Fruit fly (Drosophila melanogaster) whole organism, embryonic: Measurements from ENCODE around the gene CG9205.

Experiments used
- Ada2b ChIP-seq: fragments of 200-800 bp; sonication (Bioruptor generic); IDR thresholded peaks from 2 replicates; pipeline ENCODE4 v1.3.6; 2022; ENCODE audit warnings: missing biosample characterization, missing genetic modification characterization
- BEAF-32 ChIP-seq: fragments of 200-800 bp; sonication (Bioruptor generic); optimal IDR thresholded peaks from 3 replicates; lab custom pipeline; 2017; ENCODE audit warnings: missing biosample characterization, missing genetic modification characterization, mild to moderate bottlenecking, moderate library complexity, missing genetic modification reagents
- CG10462 ChIP-seq: fragments of 200-800 bp; sonication (Bioruptor generic); optimal IDR thresholded peaks from 2 replicates; lab custom pipeline; 2016; ENCODE audit warnings: missing biosample characterization, missing genetic modification characterization
- CG12071 ChIP-seq: fragments of 200-800 bp; sonication (Bioruptor generic); optimal IDR thresholded peaks from 3 replicates; lab custom pipeline; 2018; ENCODE audit warnings: missing biosample characterization, mild to moderate bottlenecking, missing genetic modification characterization
- CG14860 ChIP-seq: fragments of 200-800 bp; sonication (Bioruptor generic); IDR thresholded peaks from 3 replicates; pipeline ENCODE4 v1.3.6; 2022; ENCODE audit warnings: missing biosample characterization, missing genetic modification characterization; ENCODE audit not compliant: partially characterized antibody
- CG17802 ChIP-seq: fragments of 200-800 bp; sonication (Bioruptor generic); optimal IDR thresholded peaks from 2 replicates; lab custom pipeline; 2018; ENCODE audit warnings: missing biosample characterization, mild to moderate bottlenecking, missing genetic modification characterization, moderate library complexity
- CG18619 ChIP-seq: fragments of 200-800 bp; sonication (Bioruptor generic); optimal IDR thresholded peaks from 3 replicates; lab custom pipeline; 2017; ENCODE audit warnings: missing biosample characterization, mild to moderate bottlenecking, missing genetic modification characterization
- CG2678 ChIP-seq: fragments of 200-800 bp; sonication (Bioruptor generic); optimal IDR thresholded peaks from 3 replicates; lab custom pipeline; 2019; ENCODE audit warnings: missing biosample characterization, mild to moderate bottlenecking, missing genetic modification characterization, moderate library complexity
- CG2889 ChIP-seq: fragments of 200-800 bp; sonication (Bioruptor generic); IDR thresholded peaks from 3 replicates; pipeline ENCODE4 v1.3.6; 2022; ENCODE audit warnings: missing biosample characterization, missing genetic modification characterization
- CG34376 ChIP-seq: fragments of 200-800 bp; sonication (Bioruptor generic); optimal IDR thresholded peaks from 2 replicates; lab custom pipeline; 2018; ENCODE audit warnings: missing biosample characterization, mild to moderate bottlenecking, missing genetic modification characterization
- CG3726 ChIP-seq: fragments of 200-800 bp; sonication (Bioruptor generic); IDR thresholded peaks from 3 replicates; pipeline ENCODE4, ENCODE4 v1.3.6; 2022; ENCODE audit warnings: missing biosample characterization, missing genetic modification characterization
- CG3847 ChIP-seq: fragments of 200-800 bp; sonication (Bioruptor generic); IDR thresholded peaks from 2 replicates; pipeline ENCODE4 v1.3.6; 2022; ENCODE audit warnings: missing biosample characterization, missing genetic modification characterization
- CG5180 ChIP-seq: fragments of 200-800 bp; sonication (Bioruptor generic); optimal IDR thresholded peaks from 3 replicates; lab custom pipeline; 2017; ENCODE audit warnings: missing biosample characterization, missing genetic modification characterization, mild to moderate bottlenecking, moderate library complexity, missing genetic modification reagents
- CG5953 ChIP-seq: fragments of 200-800 bp; sonication (Bioruptor generic); IDR thresholded peaks from 2 replicates; pipeline ENCODE4 v1.3.6; 2022; ENCODE audit warnings: missing biosample characterization, missing genetic modification characterization
- CG6254 ChIP-seq: fragments of 200-800 bp; sonication (Bioruptor generic); optimal IDR thresholded peaks from 3 replicates; lab custom pipeline; 2017; ENCODE audit warnings: mild to moderate bottlenecking, missing biosample characterization, missing genetic modification reagents, missing genetic modification characterization
- CG6272 ChIP-seq: fragments of 200-800 bp; sonication (Bioruptor generic); IDR thresholded peaks from 2 replicates; pipeline ENCODE4 v1.3.6; 2022; ENCODE audit warnings: missing biosample characterization, missing genetic modification characterization
- CG7372 ChIP-seq: fragments of 200-800 bp; sonication (Bioruptor generic); IDR thresholded peaks from 2 replicates; pipeline ENCODE4 v1.3.6; 2022; ENCODE audit warnings: missing biosample characterization, missing genetic modification characterization
- CG7556 ChIP-seq: fragments of 200-800 bp; sonication (Bioruptor generic); optimal IDR thresholded peaks from 2 replicates; lab custom pipeline; 2017; ENCODE audit warnings: missing biosample characterization, mild to moderate bottlenecking, missing genetic modification characterization
- CG7786 ChIP-seq: fragments of 200-800 bp; sonication (Bioruptor generic); optimal IDR thresholded peaks from 2 replicates; lab custom pipeline; 2016; ENCODE audit warnings: missing biosample characterization, missing genetic modification characterization
- CG8944 ChIP-seq: fragments of 200-800 bp; sonication (Bioruptor generic); optimal IDR thresholded peaks from 3 replicates; lab custom pipeline; 2016; ENCODE audit warnings: missing biosample characterization, missing genetic modification characterization
- CG9797 ChIP-seq: fragments of 200-800 bp; sonication (Bioruptor generic); optimal IDR thresholded peaks from 3 replicates; lab custom pipeline; 2018; ENCODE audit warnings: missing biosample characterization, mild to moderate bottlenecking, missing genetic modification characterization
- D19A ChIP-seq: fragments of 200-800 bp; optimal IDR thresholded peaks from 3 replicates; lab custom pipeline; 2019; ENCODE audit warnings: missing biosample characterization, mild to moderate bottlenecking, missing genetic modification characterization, moderate library complexity
- Doc3 ChIP-seq: fragments of 200-800 bp; sonication (Bioruptor generic); IDR thresholded peaks from 3 replicates; pipeline ENCODE4 v1.3.6; 2022; ENCODE audit warnings: missing biosample characterization, missing genetic modification characterization; ENCODE audit not compliant: partially characterized antibody
- Lhr ChIP-seq: fragments of 200-800 bp; sonication (Bioruptor generic); optimal IDR thresholded peaks from 3 replicates; lab custom pipeline; 2017; ENCODE audit warnings: mild to moderate bottlenecking, missing biosample characterization, missing genetic modification reagents, missing genetic modification characterization
- Lpt ChIP-seq: fragments of >200 bp; optimal IDR thresholded peaks from 2 replicates; lab custom pipeline; 2018; ENCODE audit warnings: missing biosample characterization, missing genetic modification characterization
- MTF-1 ChIP-seq: fragments of 200-800 bp; sonication (Bioruptor generic); optimal IDR thresholded peaks from 2 replicates; lab custom pipeline; 2018; ENCODE audit warnings: missing biosample characterization, mild to moderate bottlenecking, missing genetic modification characterization, borderline replicate concordance
- Myb ChIP-seq: fragments of 200-800 bp; sonication (Bioruptor generic); optimal IDR thresholded peaks from 2 replicates; lab custom pipeline; 2016; ENCODE audit warnings: missing biosample characterization, missing genetic modification characterization
- NfI ChIP-seq: fragments of 200-800 bp; sonication (Bioruptor generic); optimal IDR thresholded peaks from 3 replicates; lab custom pipeline; 2018; ENCODE audit warnings: missing biosample characterization, mild to moderate bottlenecking, missing genetic modification characterization, moderate library complexity
- Oaz ChIP-seq: fragments of 200-800 bp; sonication (Bioruptor generic); IDR thresholded peaks from 2 replicates; pipeline ENCODE4 v1.3.6; 2022; ENCODE audit warnings: missing biosample characterization, missing genetic modification characterization
- Taf1 ChIP-seq: fragments of 200-800 bp; sonication (Bioruptor generic); IDR thresholded peaks from 2 replicates; pipeline ENCODE4 v1.3.6; 2022; ENCODE audit warnings: missing biosample characterization, missing genetic modification characterization
- caup ChIP-seq: fragments of 200-800 bp; sonication (Bioruptor generic); optimal IDR thresholded peaks from 3 replicates; lab custom pipeline; 2017; ENCODE audit warnings: missing biosample characterization, mild to moderate bottlenecking, missing genetic modification characterization, moderate library complexity; ENCODE audit not compliant: severe bottlenecking
- cwo ChIP-seq: fragments of 200-800 bp; sonication (Bioruptor generic); optimal IDR thresholded peaks from 3 replicates; lab custom pipeline; 2017; ENCODE audit warnings: missing biosample characterization, missing genetic modification characterization, mild to moderate bottlenecking, moderate library complexity, missing genetic modification reagents
- dimm ChIP-seq: fragments of 200-800 bp; sonication (Bioruptor generic); IDR thresholded peaks from 2 replicates; pipeline ENCODE4 v1.3.6; 2022; ENCODE audit warnings: missing biosample characterization, missing genetic modification characterization
- dm ChIP-seq: fragments of 200-800 bp; sonication (Bioruptor generic); optimal IDR thresholded peaks from 3 replicates; lab custom pipeline; 2016; ENCODE audit warnings: missing biosample characterization, missing genetic modification characterization
- fd102C ChIP-seq: fragments of 200-800 bp; sonication (Bioruptor generic); optimal IDR thresholded peaks from 2 replicates; lab custom pipeline; 2018; ENCODE audit warnings: missing biosample characterization, mild to moderate bottlenecking, missing genetic modification characterization, moderate library complexity
- insv ChIP-seq, 2 experiments: fragments of 200-800 bp; sonication (Bioruptor generic); optimal IDR thresholded peaks; 3 replicates each; lab custom pipeline; 2016 to 2018; ENCODE audit warnings: missing biosample characterization in 2 of 2, missing genetic modification characterization in 2 of 2
- inv ChIP-seq: fragments of 200-800 bp; sonication (Bioruptor generic); IDR thresholded peaks from 2 replicates; pipeline ENCODE4 v1.3.6; 2022; ENCODE audit warnings: missing biosample characterization, missing genetic modification characterization; ENCODE audit not compliant: partially characterized antibody
- ken ChIP-seq: fragments of 200-800 bp; sonication (Bioruptor generic); IDR thresholded peaks from 3 replicates; pipeline ENCODE4 v1.3.6; 2022; ENCODE audit warnings: missing biosample characterization, missing genetic modification characterization
- lilli ChIP-seq: fragments of 200-800 bp; sonication (Bioruptor generic); optimal IDR thresholded peaks from 3 replicates; lab custom pipeline; 2016; ENCODE audit warnings: missing biosample characterization, missing genetic modification characterization
- lola ChIP-seq, 3 experiments: fragments of >200 bp in 2 of 3; fragments of 200-800 bp in 1 of 3; sonication (Bioruptor generic) in 1 of 3; optimal IDR thresholded peaks; 2 replicates each; lab custom pipeline; 2017 to 2019; ENCODE audit warnings: missing biosample characterization in 3 of 3, missing genetic modification characterization in 3 of 3, mild to moderate bottlenecking in 1 of 3, moderate library complexity in 1 of 3
- nom ChIP-seq: fragments of 200-800 bp; sonication (Bioruptor generic); optimal IDR thresholded peaks from 2 replicates; lab custom pipeline; 2017; ENCODE audit warnings: missing biosample characterization, missing genetic modification characterization, mild to moderate bottlenecking, moderate library complexity, missing genetic modification reagents
- odd ChIP-seq: fragments of 200-800 bp; sonication (Bioruptor generic); optimal IDR thresholded peaks from 2 replicates; lab custom pipeline; 2017; ENCODE audit warnings: missing biosample characterization, mild to moderate bottlenecking, missing genetic modification characterization
- pros ChIP-seq: fragments of 200-800 bp; sonication (Bioruptor generic); optimal IDR thresholded peaks from 3 replicates; lab custom pipeline; 2019; ENCODE audit warnings: missing biosample characterization, mild to moderate bottlenecking, missing genetic modification characterization, moderate library complexity
- pzg ChIP-seq: fragments of 200-800 bp; sonication (Bioruptor generic); optimal IDR thresholded peaks from 3 replicates; lab custom pipeline; 2018; ENCODE audit warnings: missing biosample characterization, mild to moderate bottlenecking, missing genetic modification characterization, moderate library complexity
- rib ChIP-seq: fragments of 200-800 bp; sonication (Bioruptor generic); IDR thresholded peaks from 2 replicates; pipeline ENCODE4 v1.3.6; 2022; ENCODE audit warnings: missing biosample characterization, missing genetic modification characterization
- sima ChIP-seq: fragments of 200-800 bp; sonication (Bioruptor generic); optimal IDR thresholded peaks from 2 replicates; lab custom pipeline; 2016; ENCODE audit warnings: missing biosample characterization, missing genetic modification characterization
- sob ChIP-seq: fragments of 200-800 bp; sonication (Bioruptor generic); IDR thresholded peaks from 2 replicates; pipeline ENCODE4 v1.3.6; 2022; ENCODE audit warnings: missing biosample characterization, missing genetic modification characterization
- sqz ChIP-seq: fragments of 200-800 bp; sonication (Bioruptor generic); optimal IDR thresholded peaks from 3 replicates; lab custom pipeline; 2018; ENCODE audit warnings: missing biosample characterization, mild to moderate bottlenecking, missing genetic modification characterization
- toy ChIP-seq: fragments of 200-800 bp; sonication (Bioruptor generic); IDR thresholded peaks from 2 replicates; pipeline ENCODE4 v1.3.6; 2022; ENCODE audit warnings: missing biosample characterization, missing genetic modification characterization
- unc-4 ChIP-seq: fragments of 200-800 bp; sonication (Bioruptor generic); IDR thresholded peaks from 2 replicates; pipeline ENCODE4 v1.3.6; 2022; ENCODE audit warnings: missing biosample characterization, missing genetic modification characterization; ENCODE audit not compliant: partially characterized antibody

Gene CG9205

dm6 chr3L:1034887-1035260 lies 377 bp downstream of the CG9205 start (continued):
- no peak for TF ChIP-seq CG6254 (GFP tag; lab: Kevin White, UChicago)
- TF ChIP-seq sima (GFP tag; lab: Kevin White, UChicago) = no peak
- TF ChIP-seq CG7372 (GFP tag; lab: Robert Waterston, UW) = 0 out of 2 replicates have a peak, but pooled peaks have one; percentile 24
- peak; percentile 77 for TF ChIP-seq MTF-1
- peak; percentile 22 for TF ChIP-seq CG17802 (tag; lab: Kevin White, UChicago)
- TF ChIP-seq pzg = peak; percentile 63
- TF ChIP-seq nom (GFP tag; lab: Kevin White, UChicago) = peak; percentile 38
- TF ChIP-seq dm (GFP tag; lab: Kevin White, UChicago) = no peak
- peak; percentile 48 for TF ChIP-seq CG12071 (GFP tag; lab: Kevin White, UChicago)
- TF ChIP-seq Lhr (GFP tag; lab: Kevin White, UChicago) = peak; percentile 46
- TF ChIP-seq NfI (GFP tag; lab: Kevin White, UChicago) = peak; percentile 76
- TF ChIP-seq CG5953 (GFP tag; lab: Robert Waterston, UW) = no peak
- TF ChIP-seq lola (GFP tag; optimal IDR thresholded peaks at IDR 0.05; lab: Kevin White, UChicago) = no peak
- TF ChIP-seq CG2678 (tag; lab: Kevin White, UChicago) = peak; percentile 28
- TF ChIP-seq unc-4 (GFP tag; lab: Robert Waterston, UW) = peak; percentile 90
- no peak for TF ChIP-seq toy (GFP tag; lab: Robert Waterston, UW)
- no peak for TF ChIP-seq Myb
- TF ChIP-seq Taf1 = no peak; the same call in 1 of the 2 replicates
- no peak for TF ChIP-seq CG6272 (GFP tag; lab: Robert Waterston, UW)
- peak; percentile 63 for TF ChIP-seq CG3847 (GFP tag; lab: Robert Waterston, UW)
- no peak for TF ChIP-seq pros (GFP tag; lab: Kevin White, UChicago)
- TF ChIP-seq CG18619 = peak; percentile 55
- TF ChIP-seq D19A (tag; lab: Kevin White, UChicago) = no peak
- no peak for TF ChIP-seq CG2889 (GFP tag; lab: Robert Waterston, UW)
- no peak for TF ChIP-seq lilli (GFP tag; lab: Kevin White, UChicago)
- TF ChIP-seq fd102C (GFP tag; lab: Kevin White, UChicago) = no peak
- TF ChIP-seq CG5180 (GFP tag; lab: Kevin White, UChicago) = peak; percentile 20
- TF ChIP-seq ken (GFP tag; lab: Robert Waterston, UW) = no peak
- no peak for TF ChIP-seq Ada2b (GFP tag; lab: Robert Waterston, UW)
- TF ChIP-seq CG14860 (GFP tag; lab: Robert Waterston, UW) = peak; percentile 94
- TF ChIP-seq odd (GFP tag; lab: Kevin White, UChicago) = no peak
- TF ChIP-seq CG34376 (GFP tag; lab: Kevin White, UChicago) = peak; percentile 34
- TF ChIP-seq inv (GFP tag; lab: Robert Waterston, UW) = peak; percentile 68
- TF ChIP-seq sob (GFP tag; lab: Robert Waterston, UW) = peak; percentile 70
- TF ChIP-seq Oaz (GFP tag; lab: Robert Waterston, UW) = no peak
- TF ChIP-seq CG7556 (GFP tag; lab: Kevin White, UChicago) = no peak
- peak; percentile 82 for TF ChIP-seq Doc3 (GFP tag; lab: Robert Waterston, UW)
- TF ChIP-seq CG10462 (GFP tag; lab: Kevin White, UChicago) = no peak
- peak; percentile 67 for TF ChIP-seq caup (GFP tag; lab: Kevin White, UChicago)
- no peak for TF ChIP-seq rib (GFP tag; lab: Robert Waterston, UW)
- TF ChIP-seq CG9797 (GFP tag; lab: Kevin White, UChicago) = peak; percentile 73
- no peak for TF ChIP-seq insv (GFP tag; optimal IDR thresholded peaks at IDR 0.05; lab: Kevin White, UChicago)
- TF ChIP-seq CG8944 (GFP tag; lab: Kevin White, UChicago) = no peak
- TF ChIP-seq CG3726 (GFP tag; lab: Robert Waterston, UW) = no peak
- TF ChIP-seq CG7786 = no peak
- TF ChIP-seq Lpt (GFP tag; lab: Kevin White, UChicago) = no peak
- no peak for TF ChIP-seq cwo
- TF ChIP-seq BEAF-32 = peak; percentile 75
- no peak for TF ChIP-seq sqz
- no peak for TF ChIP-seq dimm
